Fruit fly (Drosophila melanogaster) whole organism, pupa: ENCODE results near the gene Cpr65Eb.

ENCODE experiments used
- CG12605 ChIP-seq: fragments of 200-800 bp; sonication (Bioruptor generic); IDR thresholded peaks from 2 replicates; pipeline ENCODE4 v1.3.6; 2022; ENCODE audit warnings: missing biosample characterization, missing genetic modification characterization
- CG14655 ChIP-seq: fragments of 200-800 bp; sonication (Bioruptor generic); optimal IDR thresholded peaks from 3 replicates; lab custom pipeline; 2017; ENCODE audit warnings: mild to moderate bottlenecking, missing biosample characterization, missing genetic modification reagents, missing genetic modification characterization
- CG4496 ChIP-seq: fragments of 200-800 bp; sonication (Bioruptor generic); IDR thresholded peaks from 3 replicates; pipeline ENCODE4 v1.3.6; 2022; ENCODE audit warnings: missing biosample characterization, missing genetic modification characterization
- CG8301 ChIP-seq: fragments of 200-800 bp; sonication (Bioruptor generic); optimal IDR thresholded peaks from 2 replicates; lab custom pipeline; 2018; ENCODE audit warnings: missing biosample characterization, mild to moderate bottlenecking, missing genetic modification characterization
- CG9948 ChIP-seq: fragments of 200-800 bp; sonication (Bioruptor generic); optimal IDR thresholded peaks from 2 replicates; lab custom pipeline; 2018; ENCODE audit warnings: missing biosample characterization, mild to moderate bottlenecking, missing genetic modification characterization, moderate library complexity
- rn ChIP-seq: fragments of 200-800 bp; sonication (Bioruptor generic); IDR thresholded peaks from 2 replicates; pipeline ENCODE4 v1.3.6; 2022; ENCODE audit warnings: missing biosample characterization, missing genetic modification characterization

dm6 chr3L:7104485-7104884 is 15.9 kb upstream of the Cpr65Eb start:
- TF ChIP-seq rn (GFP tag; lab: Robert Waterston, UW) (no peak), CG4496 (GFP tag; lab: Robert Waterston, UW) (no peak), CG9948 (tag; lab: Kevin White, UChicago) (no peak), CG14655 (GFP tag; lab: Kevin White, UChicago) (no peak), CG8301 (tag; lab: Kevin White, UChicago) (no peak), CG12605 (GFP tag; lab: Robert Waterston, UW) (no peak)
